Worm (Caenorhabditis elegans) whole organism, L2 larva: ENCODE data around the gene klo-1.

Experiments used
- aly-2 ChIP-seq: fragments of 150-350 bp; optimal IDR thresholded peaks from 2 replicates; lab custom pipeline; 2014; ENCODE audit warnings: missing biosample characterization, missing genetic modification characterization
- ama-1 ChIP-seq: fragments of 150-350 bp; optimal IDR thresholded peaks from 2 replicates; lab custom pipeline; 2018; ENCODE audit warnings: inconsistent platforms
- ceh-82 ChIP-seq: fragments of 150-350 bp; optimal IDR thresholded peaks from 2 replicates; lab custom pipeline; 2014; ENCODE audit warnings: missing biosample characterization, missing genetic modification characterization
- fos-1 ChIP-seq: fragments of 150-350 bp; optimal IDR thresholded peaks from 2 replicates; lab custom pipeline; 2014; ENCODE audit warnings: missing biosample characterization, missing genetic modification characterization
- nhr-129 ChIP-seq: fragments of 150-350 bp; optimal IDR thresholded peaks from 2 replicates; lab custom pipeline; 2014; ENCODE audit warnings: missing biosample characterization, missing genetic modification characterization
- skn-1 ChIP-seq: sonication (generic microtip); optimal IDR thresholded peaks from 2 replicates; lab custom pipeline; 2017; ENCODE audit warnings: missing biosample characterization, missing genetic modification characterization
- snpc-4 ChIP-seq: fragments of 150-350 bp; optimal IDR thresholded peaks from 2 replicates; lab custom pipeline; 2014; ENCODE audit warnings: missing biosample characterization, missing genetic modification characterization
- ztf-11 ChIP-seq: sonication (generic microtip); optimal IDR thresholded peaks from 2 replicates; lab custom pipeline; 2017; ENCODE audit warnings: missing biosample characterization, missing genetic modification characterization

DNA sequence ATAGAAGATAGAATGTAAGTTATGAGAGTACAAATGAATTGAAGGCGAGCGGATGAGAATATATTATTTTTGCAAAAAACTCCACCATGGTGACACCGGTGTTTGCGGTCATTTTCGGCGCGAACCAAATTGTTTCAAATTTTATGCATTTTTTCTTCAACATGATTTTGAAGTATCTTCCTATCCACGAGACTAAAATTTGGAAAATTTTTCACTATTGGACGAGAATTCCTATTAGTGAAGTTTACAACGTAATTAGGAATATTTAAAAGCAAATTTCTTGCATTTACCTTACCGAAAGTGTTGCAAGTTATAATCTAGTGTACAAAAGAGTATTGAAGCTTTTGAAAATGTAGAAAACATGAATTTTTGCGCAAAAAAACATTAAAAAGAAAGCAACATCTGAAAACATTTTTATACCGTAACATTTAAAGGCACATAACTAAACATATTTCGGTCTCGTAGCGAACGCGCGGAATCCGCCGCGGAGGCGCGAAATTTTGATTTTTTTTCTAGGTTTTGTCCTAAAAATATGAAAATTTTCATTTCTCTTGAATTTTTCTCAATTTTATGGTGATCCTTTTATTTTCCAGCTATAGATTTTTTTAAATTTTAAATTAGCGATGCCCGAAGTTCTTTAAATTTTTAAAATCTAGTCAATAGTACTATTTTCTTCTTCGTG is 48.5 kb upstream of the klo-1 start, which contains the start of gene sgo-1:
- no peak for TF ChIP-seq ztf-11 (tag; lab: Kevin White, UChicago)
- no peak for TF ChIP-seq skn-1 (tag; lab: Kevin White, UChicago)
- TF ChIP-seq fos-1: no peak
- TF ChIP-seq ama-1 (lab: Kevin White, UChicago): no peak
- no peak for TF ChIP-seq aly-2 (tag; lab: Kevin White, UChicago)
- TF ChIP-seq ceh-82 (tag; lab: Kevin White, UChicago): no peak
- no peak for TF ChIP-seq nhr-129 (tag; lab: Kevin White, UChicago)
- TF ChIP-seq snpc-4: no peak
